Worm (Caenorhabditis elegans) whole organism, L1 larva: ENCODE results near the gene ogdh-1.

ENCODE experiments used
- C04F5.9 ChIP-seq: sonication (generic microtip); optimal IDR thresholded peaks from 2 replicates; lab custom pipeline; 2016; ENCODE audit warnings: missing genetic modification characterization, missing compliant biosample characterization
- C16A3.4 ChIP-seq: fragments of 150-350 bp; optimal IDR thresholded peaks from 2 replicates; lab custom pipeline; 2014; ENCODE audit warnings: missing biosample characterization, missing genetic modification characterization
- C34B4.2 ChIP-seq: sonication (generic microtip); optimal IDR thresholded peaks from 2 replicates; lab custom pipeline; 2017; ENCODE audit warnings: mild to moderate bottlenecking, missing genetic modification characterization, missing compliant biosample characterization
- ama-1 ChIP-seq: fragments of 150-350 bp; optimal IDR thresholded peaks from 2 replicates; lab custom pipeline; 2014
- blmp-1 ChIP-seq: fragments of 150-350 bp; optimal IDR thresholded peaks from 2 replicates; lab custom pipeline; 2014; ENCODE audit warnings: missing biosample characterization, missing genetic modification characterization
- ceh-8 ChIP-seq: fragments of 200-800 bp; sonication (Bioruptor generic); optimal IDR thresholded peaks from 2 replicates; lab custom pipeline; 2018; ENCODE audit warnings: mild to moderate bottlenecking, missing genetic modification characterization, moderate library complexity, missing compliant biosample characterization
- ceh-82 ChIP-seq, 3 experiments: fragments of 150-350 bp in 1 of 3; sonication (generic microtip) in 2 of 3; optimal IDR thresholded peaks; 2 replicates each; lab custom pipeline; 2014 to 2017; ENCODE audit warnings: missing biosample characterization in 3 of 3, missing genetic modification characterization in 3 of 3
- ceh-88 ChIP-seq: fragments of 200-800 bp; sonication (Bioruptor generic); IDR thresholded peaks from 2 replicates; pipeline ENCODE4 v1.3.6; 2022; ENCODE audit warnings: missing genetic modification characterization, missing compliant biosample characterization
- ceh-90 ChIP-seq: sonication (generic microtip); optimal IDR thresholded peaks from 2 replicates; lab custom pipeline; 2016; ENCODE audit warnings: missing genetic modification characterization, missing compliant biosample characterization
- ces-1 ChIP-seq: fragments of 150-350 bp; optimal IDR thresholded peaks from 2 replicates; lab custom pipeline; 2014; ENCODE audit warnings: missing biosample characterization, missing genetic modification reagents, missing genetic modification characterization
- efl-1 ChIP-seq, 4 experiments: fragments of 150-350 bp; optimal IDR thresholded peaks in 3 of 4; peaks in 1 of 4; 1 replicate in 1 of 4; 2 replicates in 3 of 4; lab custom pipeline; 2014; ENCODE audit warnings: missing biosample characterization in 2 of 4, missing genetic modification characterization in 2 of 4, missing genetic modification reagents in 2 of 4
- elt-3 ChIP-seq, 6 experiments: fragments of 150-350 bp in 1 of 6; sonication (generic microtip); optimal IDR thresholded peaks; 2 replicates each; lab custom pipeline; 2017 to 2018; ENCODE audit warnings: missing biosample characterization in 6 of 6, missing genetic modification characterization in 6 of 6, inconsistent platforms in 1 of 6
- fkh-10 ChIP-seq: sonication (generic microtip); optimal IDR thresholded peaks from 2 replicates; lab custom pipeline; 2017; ENCODE audit warnings: missing biosample characterization, missing genetic modification reagents, missing genetic modification characterization
- fkh-8 ChIP-seq: sonication (generic microtip); optimal IDR thresholded peaks from 2 replicates; lab custom pipeline; 2016; ENCODE audit warnings: mild to moderate bottlenecking, missing genetic modification characterization, missing compliant biosample characterization
- fos-1 ChIP-seq: fragments of 150-350 bp; optimal IDR thresholded peaks from 2 replicates; lab custom pipeline; 2014; ENCODE audit warnings: missing biosample characterization, missing genetic modification characterization
- grh-1 ChIP-seq: fragments of 200-800 bp; sonication (Bioruptor generic); IDR thresholded peaks from 2 replicates; pipeline ENCODE4 v1.3.6; 2022; ENCODE audit warnings: missing genetic modification reagents, missing genetic modification characterization, missing compliant biosample characterization
- hlh-17 ChIP-seq: fragments of 200-800 bp; sonication (Bioruptor generic); optimal IDR thresholded peaks from 2 replicates; lab custom pipeline; 2018; ENCODE audit warnings: missing genetic modification characterization, mild to moderate bottlenecking, missing compliant biosample characterization, moderate library complexity, borderline replicate concordance
- hlh-4 ChIP-seq: sonication (generic microtip); optimal IDR thresholded peaks from 2 replicates; lab custom pipeline; 2016; ENCODE audit warnings: mild to moderate bottlenecking, missing genetic modification characterization, missing compliant biosample characterization
- isw-1 ChIP-seq: fragments of 200-800 bp; sonication (Bioruptor generic); IDR thresholded peaks from 2 replicates; pipeline ENCODE4 v1.3.6; 2022; ENCODE audit warnings: missing genetic modification characterization, missing compliant biosample characterization
- jun-1 ChIP-seq: fragments of 150-350 bp; optimal IDR thresholded peaks from 2 replicates; lab custom pipeline; 2014; ENCODE audit warnings: missing biosample characterization, missing genetic modification reagents, missing genetic modification characterization
- lin-13 ChIP-seq: fragments of 150-350 bp; optimal IDR thresholded peaks from 2 replicates; lab custom pipeline; 2014; ENCODE audit warnings: missing biosample characterization, missing genetic modification reagents, missing genetic modification characterization
- lin-15B ChIP-seq: fragments of 150-350 bp; sonication (generic microtip); optimal IDR thresholded peaks from 3 replicates; lab custom pipeline; 2014; ENCODE audit warnings: missing biosample characterization, missing genetic modification characterization
- lin-35 ChIP-seq, 2 experiments: fragments of 150-350 bp; optimal IDR thresholded peaks; 2 replicates each; lab custom pipeline; 2014; ENCODE audit warnings: missing biosample characterization in 2 of 2, missing genetic modification characterization in 2 of 2, missing genetic modification reagents in 2 of 2
- lin-39 ChIP-seq: fragments of 150-350 bp; optimal IDR thresholded peaks from 2 replicates; lab custom pipeline; 2014; ENCODE audit warnings: missing biosample characterization, missing genetic modification reagents, missing genetic modification characterization
- lir-3 ChIP-seq: sonication (generic microtip); optimal IDR thresholded peaks from 2 replicates; lab custom pipeline; 2016; ENCODE audit warnings: mild to moderate bottlenecking, missing genetic modification characterization, moderate library complexity, missing compliant biosample characterization; ENCODE audit not compliant: poor library complexity
- lsy-2 ChIP-seq, 2 experiments: fragments of 150-350 bp; optimal IDR thresholded peaks; 2 replicates each; lab custom pipeline; 2014; ENCODE audit warnings: missing biosample characterization in 2 of 2, missing genetic modification characterization in 2 of 2
- mab-9 ChIP-seq: fragments of 200-800 bp; sonication (Bioruptor generic); IDR thresholded peaks from 2 replicates; pipeline ENCODE4 v1.3.6; 2022; ENCODE audit warnings: missing genetic modification reagents, missing genetic modification characterization, missing compliant biosample characterization
- mdl-1 ChIP-seq, 2 experiments: fragments of 150-350 bp; optimal IDR thresholded peaks; 2 replicates each; lab custom pipeline; 2014 to 2017; ENCODE audit warnings: missing biosample characterization in 2 of 2, missing genetic modification characterization in 2 of 2, inconsistent platforms in 1 of 2
- mef-2 ChIP-seq: fragments of 150-350 bp; optimal IDR thresholded peaks from 2 replicates; lab custom pipeline; 2014; ENCODE audit warnings: missing biosample characterization, missing genetic modification characterization
- mep-1 ChIP-seq: fragments of 150-350 bp; optimal IDR thresholded peaks from 2 replicates; lab custom pipeline; 2014; ENCODE audit warnings: missing biosample characterization, missing genetic modification characterization
- nhr-19 ChIP-seq: fragments of 200-800 bp; sonication (Bioruptor generic); conservative IDR thresholded peaks from 2 replicates; pipeline ENCODE4 v1.3.6; 2022; ENCODE audit warnings: missing genetic modification characterization, missing compliant biosample characterization
- nhr-20 ChIP-seq: sonication (generic microtip); optimal IDR thresholded peaks from 2 replicates; lab custom pipeline; 2016; ENCODE audit warnings: mild to moderate bottlenecking, missing genetic modification characterization, missing compliant biosample characterization
- nhr-237 ChIP-seq: fragments of 150-350 bp; optimal IDR thresholded peaks from 2 replicates; lab custom pipeline; 2014; ENCODE audit warnings: missing biosample characterization, missing genetic modification characterization
- nhr-71 ChIP-seq: sonication (generic microtip); optimal IDR thresholded peaks from 2 replicates; lab custom pipeline; 2016; ENCODE audit warnings: mild to moderate bottlenecking, missing genetic modification characterization, moderate library complexity, missing compliant biosample characterization
- nhr-77 ChIP-seq: fragments of 150-350 bp; optimal IDR thresholded peaks from 2 replicates; lab custom pipeline; 2014; ENCODE audit warnings: missing biosample characterization, missing genetic modification characterization
- nhr-85 ChIP-seq: sonication (generic microtip); peaks from one replicate; lab custom pipeline; 2016; ENCODE audit warnings: missing genetic modification characterization, inconsistent platforms, missing compliant biosample characterization
- rnt-1 ChIP-seq: sonication (generic microtip); optimal IDR thresholded peaks from 2 replicates; lab custom pipeline; 2016; ENCODE audit warnings: mild to moderate bottlenecking, missing genetic modification characterization, moderate library complexity, missing compliant biosample characterization
- skn-1 ChIP-seq: fragments of 150-350 bp; optimal IDR thresholded peaks from 2 replicates; lab custom pipeline; 2014; ENCODE audit warnings: missing biosample characterization, missing genetic modification characterization
- snu-23 ChIP-seq: sonication (generic microtip); optimal IDR thresholded peaks from 2 replicates; lab custom pipeline; 2016; ENCODE audit warnings: missing genetic modification characterization, missing compliant biosample characterization
- tlp-1 ChIP-seq: fragments of 150-350 bp; optimal IDR thresholded peaks from 2 replicates; lab custom pipeline; 2014; ENCODE audit warnings: missing biosample characterization, missing genetic modification characterization
- unc-130 ChIP-seq: fragments of 150-350 bp; optimal IDR thresholded peaks from 2 replicates; lab custom pipeline; 2017; ENCODE audit warnings: missing biosample characterization, missing genetic modification characterization, inconsistent platforms
- unc-86 ChIP-seq: sonication (generic microtip); optimal IDR thresholded peaks from 2 replicates; lab custom pipeline; 2016; ENCODE audit warnings: missing genetic modification characterization, missing compliant biosample characterization
- vab-15 ChIP-seq: sonication (generic microtip); optimal IDR thresholded peaks from 2 replicates; lab custom pipeline; 2017; ENCODE audit warnings: missing genotype, mild to moderate bottlenecking, missing genetic modification characterization, missing compliant biosample characterization
- xbp-1 ChIP-seq: sonication (generic microtip); optimal IDR thresholded peaks from 2 replicates; lab custom pipeline; 2016; ENCODE audit warnings: missing genetic modification characterization, missing compliant biosample characterization
- ztf-11 ChIP-seq, 2 experiments: sonication (generic microtip); optimal IDR thresholded peaks; 2 replicates each; lab custom pipeline; 2016 to 2017; ENCODE audit warnings: missing genetic modification characterization in 2 of 2, missing biosample characterization in 1 of 2, missing compliant biosample characterization in 1 of 2
- ztf-4 ChIP-seq: fragments of 150-350 bp; optimal IDR thresholded peaks from 2 replicates; lab custom pipeline; 2014; ENCODE audit warnings: missing biosample characterization, missing genetic modification characterization

Gene ogdh-1

DNA sequence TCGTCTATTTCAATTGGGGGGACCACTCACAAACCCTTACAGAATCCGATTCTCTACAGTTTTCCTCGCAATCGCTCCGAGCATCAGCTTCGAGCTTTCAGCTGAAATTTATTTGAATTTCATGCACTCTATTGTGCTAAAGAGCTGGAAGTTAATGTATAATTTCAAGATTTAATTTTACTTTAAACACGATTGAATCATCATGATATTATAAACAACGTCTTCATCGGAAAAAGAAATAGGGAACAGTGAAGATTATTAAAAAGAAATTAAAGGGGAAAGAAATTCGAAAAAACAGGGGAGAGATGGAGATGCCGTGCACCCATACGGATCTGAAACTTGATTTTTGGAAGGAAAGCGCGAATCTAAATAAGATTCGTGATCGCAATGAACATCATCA, 40.4 kb upstream of the ogdh-1 start, which contains the start of gene hoe-1:
Gene hoe-1 (minus strand): TSS at position 101 of the 400 bp plus-strand sequence.
- TF ChIP-seq efl-1 (optimal IDR thresholded peaks at IDR 0.05; lab: Kevin White, UChicago): no peak
- TF ChIP-seq efl-1 (GFP tag; optimal IDR thresholded peaks at IDR 0.05 in 1 of 2; lab: Kevin White, UChicago): peak in 1 of 2 experiments; percentile 24
- TF ChIP-seq hlh-17 (GFP tag; lab: Kevin White, UChicago): no peak
- TF ChIP-seq mdl-1 (tag; optimal IDR thresholded peaks at IDR 0.05; lab: Kevin White, UChicago): no peak
- no peak for TF ChIP-seq fkh-8 (tag; lab: Kevin White, UChicago)
- no peak for TF ChIP-seq lin-39 (tag; lab: Kevin White, UChicago)
- TF ChIP-seq blmp-1: no peak
- no peak for TF ChIP-seq nhr-85 (tag; lab: Kevin White, UChicago)
- TF ChIP-seq unc-130 (tag; lab: Kevin White, UChicago): no peak
- TF ChIP-seq, all 84 proteins: peak for 1

DNA sequence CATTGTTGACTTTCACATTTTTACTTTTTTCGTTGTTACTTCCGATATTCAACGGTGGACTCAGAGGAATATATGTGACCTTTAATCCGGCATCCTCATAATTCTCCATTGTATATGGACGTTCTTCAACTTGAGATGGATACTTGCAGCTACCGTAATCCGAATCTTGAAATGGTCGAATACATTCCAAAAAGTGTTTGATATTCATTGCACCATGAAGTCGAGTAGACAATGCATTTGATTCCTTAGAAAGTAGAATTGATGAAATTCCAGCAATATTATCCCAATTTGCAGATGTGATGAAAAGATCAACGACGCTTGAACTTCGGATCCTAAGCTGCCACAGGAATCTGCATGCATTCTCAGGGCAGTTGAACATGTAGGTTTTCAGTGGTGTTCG, 38.7 kb upstream of the ogdh-1 start:
- TF ChIP-seq mef-2 (tag; lab: Kevin White, UChicago) (no peak), ztf-11 (tag; optimal IDR thresholded peaks at IDR 0.05; lab: Kevin White, UChicago) (no peak), rnt-1 (no peak), efl-1 (optimal IDR thresholded peaks at IDR 0.05; lab: Kevin White, UChicago) (no peak), efl-1 (GFP tag; optimal IDR thresholded peaks at IDR 0.05 in 1 of 2; lab: Kevin White, UChicago) (peak in 1 of 2 experiments; percentile 91), ceh-90 (tag; lab: Kevin White, UChicago) (no peak), lin-35 (GFP tag; optimal IDR thresholded peaks at IDR 0.05; lab: Kevin White, UChicago) (no peak), ces-1 (no peak)
- TF ChIP-seq, all 84 proteins: peak for 1

- TF ChIP-seq nhr-237 (no peak), elt-3 (tag; optimal IDR thresholded peaks at IDR 0.05; lab: Kevin White, UChicago) (no peak), skn-1 (tag; lab: Kevin White, UChicago) (no peak), lsy-2 (tag; optimal IDR thresholded peaks at IDR 0.05; lab: Kevin White, UChicago) (no peak), snu-23 (no peak), grh-1 (GFP tag; lab: Robert Waterston, UW) (no peak), C16A3.4 (no peak), C34B4.2 (tag; lab: Kevin White, UChicago) (no peak), mef-2 (tag; lab: Kevin White, UChicago) (no peak), nhr-71 (tag; lab: Kevin White, UChicago) (no peak), ces-1 (no peak), hlh-4 (tag; lab: Kevin White, UChicago) (no peak), ama-1 (no peak), ceh-88 (GFP tag; lab: Robert Waterston, UW) (no peak), tlp-1 (tag; lab: Kevin White, UChicago) (no peak)
These were observed 33.4 kb upstream of the ogdh-1 start, which contains the start of gene fbxb-78 for ce11 chrIV:4737258-4737657. fbxb-78 (plus strand) TSS chrIV:4737558.

ce11 chrIV:4727935-4728334, 24.1 kb upstream of the ogdh-1 start:
- TF ChIP-seq fkh-10 (GFP tag; lab: Kevin White, UChicago) (peak; percentile 4), nhr-19 (GFP tag; lab: Robert Waterston, UW) (peak; percentile 100), nhr-20 (tag; lab: Kevin White, UChicago) (peak; percentile 93), fos-1 (tag; lab: Kevin White, UChicago) (peak; percentile 8), ceh-82 (tag; optimal IDR thresholded peaks at IDR 0.05; lab: Kevin White, UChicago) (peak; percentile 36 to 44 (median 40)), fkh-8 (tag; lab: Kevin White, UChicago) (peak; percentile 91), ztf-11 (tag; optimal IDR thresholded peaks at IDR 0.05; lab: Kevin White, UChicago) (peak in 1 of 2 experiments; percentile 75), lin-13 (GFP tag; lab: Kevin White, UChicago) (peak; percentile 39), C04F5.9 (tag; lab: Kevin White, UChicago) (peak; percentile 86), nhr-77 (tag; lab: Kevin White, UChicago) (peak; percentile 68), jun-1 (tag; lab: Kevin White, UChicago) (peak; percentile 64), mab-9 (GFP tag; lab: Robert Waterston, UW) (peak; percentile 98), xbp-1 (tag; lab: Kevin White, UChicago) (peak; percentile 89), skn-1 (tag; lab: Kevin White, UChicago) (peak; percentile 9), lir-3 (tag; lab: Kevin White, UChicago) (peak; percentile 84), vab-15 (tag; lab: Kevin White, UChicago) (peak; percentile 32), ztf-4 (peak; percentile 7), blmp-1 (peak; percentile 3), elt-3 (tag; optimal IDR thresholded peaks at IDR 0.05; lab: Kevin White, UChicago) (peak in 1 of 6 experiments; percentile 61), mep-1 (tag; lab: Kevin White, UChicago) (peak; percentile 63), unc-86 (peak; percentile 89), ceh-88 (GFP tag; lab: Robert Waterston, UW) (peak; percentile 100), efl-1 (optimal IDR thresholded peaks at IDR 0.05; lab: Kevin White, UChicago) (peak; percentile 76 to 80), efl-1 (GFP tag; optimal IDR thresholded peaks at IDR 0.05 in 1 of 2; lab: Kevin White, UChicago) (peak; percentile 64 to 97), lin-15B (peak; percentile 61), isw-1 (GFP tag; lab: Robert Waterston, UW) (peak; percentile 99), ceh-8 (peak; percentile 82), grh-1 (GFP tag; lab: Robert Waterston, UW) (peak; percentile 99)
